Worm (Caenorhabditis elegans): ENCODE results near the gene F56B3.6.

ce11 chrIV:817879-818278 lies 30.0 kb downstream of the F56B3.6 start:
- TF ChIP-seq pag-3 (tag; optimal IDR thresholded peaks at IDR 0.05; ENCODE audit: borderline replicate concordance) (no peak), zip-5 (tag; optimal IDR thresholded peaks at IDR 0.05) (no peak), pha-4 (tag; optimal IDR thresholded peaks at IDR 0.05) (no peak), C08G9.2 (tag; optimal IDR thresholded peaks at IDR 0.05) (no peak), tbx-2 (tag; optimal IDR thresholded peaks at IDR 0.05) (no peak), unc-86 (tag; optimal IDR thresholded peaks at IDR 0.05) (no peak), ceh-9 (tag; optimal IDR thresholded peaks at IDR 0.05) (no peak), ama-1 (optimal IDR thresholded peaks at IDR 0.05) (no peak), ceh-18 (tag; optimal IDR thresholded peaks at IDR 0.05) (no peak), ztf-16 (tag; optimal IDR thresholded peaks at IDR 0.05) (no peak), F13H6.1 (tag; optimal IDR thresholded peaks at IDR 0.05) (no peak)
